Worm (Caenorhabditis elegans): ENCODE data around the gene F54D12.9.
A peak's percentile ranks its signal among the peaks of the same experiment; 100 is the strongest.

DNA sequence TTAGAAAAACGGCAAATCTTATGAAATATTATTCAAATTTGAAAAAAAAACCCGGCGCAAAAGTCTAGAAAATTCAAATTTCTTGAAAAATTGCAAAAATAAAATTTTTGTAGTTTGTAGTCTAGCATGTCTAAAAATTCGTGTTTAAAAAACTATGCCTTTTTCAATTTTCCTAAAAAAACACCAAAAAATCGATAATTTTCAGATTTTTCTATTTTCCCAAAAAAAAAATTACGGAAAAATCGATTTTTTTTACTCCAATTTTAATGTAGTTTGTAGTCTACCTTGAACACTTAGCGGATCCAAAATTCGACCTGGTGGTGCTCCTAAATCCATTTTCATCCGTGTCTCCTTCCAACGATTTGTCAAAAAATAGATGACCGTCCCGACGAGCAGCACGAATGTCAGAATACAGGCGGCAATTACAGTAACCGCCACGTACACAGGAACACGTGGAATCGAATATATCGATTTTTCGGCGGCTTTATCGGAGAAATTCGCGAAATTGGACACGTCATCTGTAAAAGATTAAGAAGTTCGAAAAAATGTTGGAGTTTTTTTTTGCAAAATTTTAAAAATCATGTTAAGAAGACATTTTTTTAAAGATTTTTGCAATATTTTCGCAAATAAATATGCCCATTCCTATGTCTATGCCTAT is 39.4 kb upstream of the F54D12.9 start:
- TF ChIP-seq nhr-237 (tag; optimal IDR thresholded peaks at IDR 0.05) (no peak), unc-130 (GFP tag; optimal IDR thresholded peaks at IDR 0.05) (no peak), mdl-1 (tag; optimal IDR thresholded peaks at IDR 0.05) (no peak), unc-62 (GFP tag; optimal IDR thresholded peaks at IDR 0.05 in 1 of 2) (peak in 1 of 2 experiments; percentile 90), unc-62 (tag; optimal IDR thresholded peaks at IDR 0.05) (no peak), nhr-10 (tag; optimal IDR thresholded peaks at IDR 0.05) (no peak), nhr-28 (tag; optimal IDR thresholded peaks at IDR 0.05) (no peak), lin-29 (GFP tag; IDR thresholded peaks at IDR 0.05) (no peak), jun-1 (tag; optimal IDR thresholded peaks at IDR 0.05) (no peak)

Data from whole organism, L4 larva.